Worm (Caenorhabditis elegans): ENCODE data around the gene E02H4.2.

E02H4.2 gene

DNA sequence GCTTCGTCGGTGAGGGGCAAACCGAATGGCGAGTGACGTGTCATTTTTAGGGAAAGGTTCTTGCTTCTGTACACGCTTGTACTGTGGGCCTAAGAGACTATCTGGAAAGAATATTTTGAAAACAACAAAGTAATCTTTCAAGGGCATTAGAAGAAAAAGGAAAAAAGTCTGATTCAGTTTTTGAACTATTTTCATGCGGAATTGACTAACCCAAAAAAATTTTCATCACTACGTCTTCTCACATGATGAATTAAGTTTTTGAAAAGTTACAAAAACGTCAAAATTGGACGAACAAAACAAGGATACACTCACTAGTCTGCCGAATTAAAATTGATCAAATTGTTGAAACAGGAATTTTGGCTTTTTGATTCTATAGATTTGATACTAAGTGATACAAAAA lies 38.9 kb upstream of the E02H4.2 start, which contains the start of gene C11H1.9:
C11H1.9 (minus strand) TSS at position 101 of the 400 bp plus-strand sequence.
- TF ChIP-seq vab-15 (tag; optimal IDR thresholded peaks at IDR 0.05) (no peak), ceh-82 (tag; optimal IDR thresholded peaks at IDR 0.05) (no peak), ceh-90 (tag; optimal IDR thresholded peaks at IDR 0.05) (no peak), nhr-12 (tag; optimal IDR thresholded peaks at IDR 0.05) (no peak), nhr-85 (tag) (peak; percentile 32), lin-14 (GFP tag; optimal IDR thresholded peaks at IDR 0.05) (no peak), unc-62 (GFP tag; optimal IDR thresholded peaks at IDR 0.05) (no peak), unc-30 (tag; optimal IDR thresholded peaks at IDR 0.05) (no peak)

DNA sequence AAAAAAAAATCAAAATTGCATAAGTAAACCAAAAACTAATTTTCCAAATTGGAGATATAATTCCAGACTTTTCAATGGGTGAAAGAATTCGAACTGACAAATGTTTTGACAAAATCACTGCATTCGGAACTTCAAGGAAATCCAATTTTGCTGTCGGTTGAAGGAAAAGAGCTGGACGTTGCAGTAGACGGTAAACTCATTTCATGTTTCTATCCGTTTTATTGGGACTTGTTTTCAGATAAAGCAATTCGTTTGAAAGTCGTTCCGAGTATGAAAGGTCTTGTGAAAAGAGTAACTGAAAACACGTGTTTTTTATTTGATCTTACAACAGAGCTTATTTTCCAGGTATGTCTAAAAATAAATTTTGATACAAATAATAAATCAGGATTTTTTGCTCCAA lies 34.7 kb upstream of the E02H4.2 start:
- no peak for TF ChIP-seq zip-4 (GFP tag; optimal IDR thresholded peaks at IDR 0.05)
- no peak for TF ChIP-seq unc-30 (tag; optimal IDR thresholded peaks at IDR 0.05)
- TF ChIP-seq fkh-10 (GFP tag; optimal IDR thresholded peaks at IDR 0.05): peak; percentile 51
- TF ChIP-seq lin-14 (GFP tag; optimal IDR thresholded peaks at IDR 0.05): peak; percentile 6
- no peak for TF ChIP-seq ztf-4 (tag; optimal IDR thresholded peaks at IDR 0.05)
- no peak for TF ChIP-seq fkh-8 (tag; optimal IDR thresholded peaks at IDR 0.05)
- TF ChIP-seq ama-1 (optimal IDR thresholded peaks at IDR 0.05): no peak

DNA sequence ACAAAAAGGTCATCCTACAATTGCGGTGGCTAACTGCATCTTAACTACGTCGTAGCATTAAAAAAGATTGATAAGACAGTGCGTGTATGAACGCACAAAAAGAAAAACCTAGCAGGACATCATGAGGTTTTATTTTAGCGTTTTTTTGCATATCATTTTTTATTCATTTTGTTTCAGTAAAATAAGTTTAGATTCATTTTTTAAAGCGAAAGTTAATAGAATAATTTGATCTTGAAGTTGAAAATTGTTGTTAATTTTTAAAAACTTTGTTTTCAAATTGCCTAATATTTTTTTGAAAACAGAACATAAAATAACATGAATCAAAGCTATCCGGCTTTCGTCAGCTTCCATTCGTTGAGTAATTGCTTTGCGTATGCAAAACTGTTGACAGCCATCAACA lies 32.2 kb upstream of the E02H4.2 start, which contains the start of gene prx-1:
prx-1 (plus strand) TSS at position 301 of the 400 bp plus-strand sequence.
- TF ChIP-seq unc-86 (tag; optimal IDR thresholded peaks at IDR 0.05) (no peak), F16B12.6 (tag; optimal IDR thresholded peaks at IDR 0.05) (no peak), efl-3 (GFP tag; optimal IDR thresholded peaks at IDR 0.05) (no peak), mef-2 (tag; optimal IDR thresholded peaks at IDR 0.05) (no peak), elt-3 (tag; optimal IDR thresholded peaks at IDR 0.05) (peak in 1 of 6 experiments; percentile 14)

DNA sequence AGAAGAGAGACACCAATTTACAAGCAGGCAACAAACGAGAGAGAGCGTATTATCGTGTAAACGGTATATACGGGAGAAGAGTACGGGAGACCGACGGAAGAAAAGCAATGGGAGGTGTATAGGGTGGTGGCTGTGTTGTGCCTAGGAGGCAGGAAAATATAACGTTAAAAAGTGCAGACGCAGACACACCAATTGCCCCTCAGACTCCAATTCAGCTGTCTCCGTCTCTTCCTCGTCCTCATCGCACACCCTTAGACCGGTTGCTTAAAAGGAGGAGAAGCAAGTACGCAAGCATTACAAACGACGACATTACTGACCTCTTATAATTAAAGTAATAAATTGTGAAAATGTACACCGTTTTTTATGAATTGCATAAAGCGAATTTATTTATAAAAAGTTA lies 31.0 kb upstream of the E02H4.2 start:
- TF ChIP-seq lin-14 (GFP tag; optimal IDR thresholded peaks at IDR 0.05) (peak; percentile 93), nhr-20 (tag; optimal IDR thresholded peaks at IDR 0.05) (peak; percentile 82), hlh-17 (GFP tag; optimal IDR thresholded peaks at IDR 0.05; ENCODE audit: borderline replicate concordance) (no peak), unc-62 (GFP tag; optimal IDR thresholded peaks at IDR 0.05) (no peak), fkh-10 (GFP tag; optimal IDR thresholded peaks at IDR 0.05) (peak; percentile 70), nhr-237 (tag; optimal IDR thresholded peaks at IDR 0.05) (peak; percentile 8), nhr-19 (GFP tag; conservative IDR thresholded peaks at IDR 0.05) (peak; percentile 71), sox-4 (tag; optimal IDR thresholded peaks at IDR 0.05) (no peak), ztf-4 (tag; optimal IDR thresholded peaks at IDR 0.05) (peak; percentile 78), fkh-4 (tag; optimal IDR thresholded peaks at IDR 0.05; ENCODE audit: borderline replicate concordance) (no peak), nhr-47 (tag; optimal IDR thresholded peaks at IDR 0.05) (peak; percentile 79), Y116A8C.19 (tag; optimal IDR thresholded peaks at IDR 0.05; ENCODE audit: borderline replicate concordance) (no peak), tbx-2 (tag; optimal IDR thresholded peaks at IDR 0.05) (peak; percentile 80), dsc-1 (tag; optimal IDR thresholded peaks at IDR 0.05) (peak; percentile 50), skn-1 (tag; optimal IDR thresholded peaks at IDR 0.05) (peak; percentile 23), ceh-8 (GFP tag; optimal IDR thresholded peaks at IDR 0.05) (peak; percentile 44), zag-1 (tag; optimal IDR thresholded peaks at IDR 0.05) (no peak), swsn-7 (tag; optimal IDR thresholded peaks at IDR 0.05) (peak; percentile 75), sptf-1 (tag; optimal IDR thresholded peaks at IDR 0.05) (no peak), mab-9 (GFP tag; IDR thresholded peaks at IDR 0.05) (peak; percentile 61), ces-1 (GFP tag; optimal IDR thresholded peaks at IDR 0.05) (no peak), unc-30 (tag; optimal IDR thresholded peaks at IDR 0.05) (no peak), egl-13 (tag; optimal IDR thresholded peaks at IDR 0.05) (peak; percentile 48), C16A3.4 (tag; optimal IDR thresholded peaks at IDR 0.05) (peak; percentile 74), nhr-85 (tag) (peak; percentile 92), aly-2 (tag; optimal IDR thresholded peaks at IDR 0.05) (no peak), lin-13 (GFP tag; optimal IDR thresholded peaks at IDR 0.05) (peak; percentile 96), unc-86 (tag; optimal IDR thresholded peaks at IDR 0.05) (peak; percentile 57), lin-39 (tag; optimal IDR thresholded peaks at IDR 0.05) (no peak), snu-23 (GFP tag; optimal IDR thresholded peaks at IDR 0.05) (peak; percentile 89), efl-1 (optimal IDR thresholded peaks at IDR 0.05) (peak; percentile 53 to 68), efl-1 (GFP tag; optimal IDR thresholded peaks at IDR 0.05 in 1 of 2) (peak; percentile 26 to 89), ztf-11 (tag; optimal IDR thresholded peaks at IDR 0.05) (peak in 1 of 2 experiments; percentile 13), efl-3 (GFP tag; optimal IDR thresholded peaks at IDR 0.05) (no peak), rnt-1 (tag; optimal IDR thresholded peaks at IDR 0.05) (peak; percentile 69), pqm-1 (tag; optimal IDR thresholded peaks at IDR 0.05) (no peak), mef-2 (tag; optimal IDR thresholded peaks at IDR 0.05) (peak; percentile 4), lsy-2 (tag; optimal IDR thresholded peaks at IDR 0.05) (peak; percentile 85 to 95)
